Fruit fly (Drosophila melanogaster) whole organism, embryonic: ENCODE data around the gene snk.

Experiments
- Atf6 ChIP-seq: fragments of 200-800 bp; sonication (Bioruptor generic); IDR thresholded peaks from 2 replicates; pipeline ENCODE4 v1.3.6; 2022; ENCODE audit warnings: missing biosample characterization, missing genetic modification characterization
- CG10209 ChIP-seq: fragments of 200-800 bp; sonication (Bioruptor generic); optimal IDR thresholded peaks from 3 replicates; lab custom pipeline; 2017; ENCODE audit warnings: missing biosample characterization, mild to moderate bottlenecking, missing genetic modification characterization, missing genetic modification reagents
- CG1024 ChIP-seq: fragments of 200-800 bp; sonication (Bioruptor generic); IDR thresholded peaks from 2 replicates; pipeline ENCODE4 v1.3.6; 2022; ENCODE audit warnings: missing biosample characterization, missing genetic modification characterization
- CG11696 ChIP-seq: fragments of 200-800 bp; sonication (Bioruptor generic); IDR thresholded peaks from 2 replicates; pipeline ENCODE4 v1.3.6; 2022; ENCODE audit warnings: missing biosample characterization, missing genetic modification characterization
- CG12104 ChIP-seq: fragments of 200-800 bp; sonication (Bioruptor generic); optimal IDR thresholded peaks from 3 replicates; lab custom pipeline; 2016; ENCODE audit warnings: missing biosample characterization, missing genetic modification characterization
- CG13287 ChIP-seq: fragments of 200-800 bp; sonication (Bioruptor generic); IDR thresholded peaks from 2 replicates; pipeline ENCODE4 v1.3.6; 2022; ENCODE audit warnings: missing biosample characterization, missing genetic modification characterization; ENCODE audit not compliant: partially characterized antibody
- CG13624 ChIP-seq: fragments of 200-800 bp; sonication (Bioruptor generic); optimal IDR thresholded peaks from 2 replicates; lab custom pipeline; 2016; ENCODE audit warnings: missing biosample characterization, missing genetic modification characterization
- CG15269 ChIP-seq: fragments of 200-800 bp; sonication (Bioruptor generic); optimal IDR thresholded peaks from 2 replicates; lab custom pipeline; 2018; ENCODE audit warnings: missing biosample characterization, mild to moderate bottlenecking, missing genetic modification characterization, moderate library complexity
- CG17359 ChIP-seq: fragments of 200-800 bp; sonication (Bioruptor generic); optimal IDR thresholded peaks from 3 replicates; lab custom pipeline; 2018; ENCODE audit warnings: missing biosample characterization, mild to moderate bottlenecking, missing genetic modification characterization, moderate library complexity
- CG17361 ChIP-seq: fragments of 200-800 bp; sonication (Bioruptor generic); IDR thresholded peaks from 3 replicates; pipeline ENCODE4 v1.3.6; 2022; ENCODE audit warnings: missing biosample characterization, missing genetic modification characterization
- CG30431 ChIP-seq: fragments of 200-800 bp; sonication (Bioruptor generic); optimal IDR thresholded peaks from 2 replicates; lab custom pipeline; 2017; ENCODE audit warnings: missing biosample characterization, missing genetic modification characterization
- CG33213 ChIP-seq: fragments of 200-800 bp; sonication (Bioruptor generic); optimal IDR thresholded peaks from 3 replicates; lab custom pipeline; 2016; ENCODE audit warnings: missing biosample characterization, missing genetic modification characterization
- CG34376 ChIP-seq: fragments of 200-800 bp; sonication (Bioruptor generic); optimal IDR thresholded peaks from 2 replicates; lab custom pipeline; 2018; ENCODE audit warnings: missing biosample characterization, mild to moderate bottlenecking, missing genetic modification characterization
- CG7786 ChIP-seq: fragments of 200-800 bp; sonication (Bioruptor generic); optimal IDR thresholded peaks from 2 replicates; lab custom pipeline; 2016; ENCODE audit warnings: missing biosample characterization, missing genetic modification characterization
- CG8281 ChIP-seq: fragments of 200-800 bp; sonication (Bioruptor generic); optimal IDR thresholded peaks from 2 replicates; lab custom pipeline; 2018; ENCODE audit warnings: missing biosample characterization, mild to moderate bottlenecking, missing genetic modification characterization, moderate library complexity
- CG8290 ChIP-seq, 3 experiments: fragments of 200-800 bp; sonication (Bioruptor generic); optimal IDR thresholded peaks; 2 replicates each; lab custom pipeline; 2016 to 2019; ENCODE audit warnings: missing biosample characterization in 3 of 3, missing genetic modification characterization in 3 of 3, mild to moderate bottlenecking in 2 of 3, moderate library complexity in 1 of 3
- CG8765 ChIP-seq: fragments of 200-800 bp; sonication (Bioruptor generic); IDR thresholded peaks from 2 replicates; pipeline ENCODE4 v1.3.6; 2022; ENCODE audit warnings: missing biosample characterization, missing genetic modification characterization
- CG8924 ChIP-seq: fragments of 200-800 bp; optimal IDR thresholded peaks from 3 replicates; lab custom pipeline; 2019; ENCODE audit warnings: missing biosample characterization, mild to moderate bottlenecking, missing genetic modification characterization, moderate library complexity
- CrebB ChIP-seq: fragments of 200-800 bp; sonication (Bioruptor generic); optimal IDR thresholded peaks from 3 replicates; lab custom pipeline; 2018; ENCODE audit warnings: missing biosample characterization, mild to moderate bottlenecking, missing genetic modification characterization
- HmgZ ChIP-seq: fragments of 200-800 bp; sonication (Bioruptor generic); optimal IDR thresholded peaks from 2 replicates; lab custom pipeline; 2018; ENCODE audit warnings: missing biosample characterization, mild to moderate bottlenecking, missing genetic modification characterization
- Med ChIP-seq: fragments of 200-800 bp; sonication (Bioruptor generic); peaks from one replicate; lab custom pipeline; 2016; ENCODE audit warnings: missing biosample characterization, missing genetic modification characterization, mild to moderate bottlenecking, inconsistent platforms, moderate library complexity
- Myb ChIP-seq: fragments of 200-800 bp; sonication (Bioruptor generic); optimal IDR thresholded peaks from 2 replicates; lab custom pipeline; 2016; ENCODE audit warnings: missing biosample characterization, missing genetic modification characterization
- NC2α ChIP-seq: fragments of 200-800 bp; sonication (Bioruptor generic); optimal IDR thresholded peaks from 2 replicates; lab custom pipeline; 2016; ENCODE audit warnings: missing biosample characterization, missing genetic modification characterization
- NFAT ChIP-seq: fragments of 200-800 bp; sonication (Bioruptor generic); IDR thresholded peaks from 2 replicates; pipeline ENCODE4 v1.3.6; 2022; ENCODE audit warnings: missing biosample characterization, missing genetic modification characterization
- Nf-YA ChIP-seq: fragments of 200-800 bp; sonication (Bioruptor generic); IDR thresholded peaks from 2 replicates; pipeline ENCODE4 v1.3.6; 2022; ENCODE audit warnings: missing biosample characterization, missing genetic modification characterization
- Nf-YB ChIP-seq: fragments of 200-800 bp; sonication (Bioruptor generic); optimal IDR thresholded peaks from 3 replicates; lab custom pipeline; 2019; ENCODE audit warnings: missing biosample characterization, mild to moderate bottlenecking, missing genetic modification characterization, moderate library complexity
- Xbp1 ChIP-seq: fragments of 200-800 bp; sonication (Bioruptor generic); optimal IDR thresholded peaks from 3 replicates; lab custom pipeline; 2016; ENCODE audit warnings: missing biosample characterization, mild to moderate bottlenecking, missing genetic modification characterization
- abd-A ChIP-seq: fragments of 200-800 bp; sonication (Bioruptor generic); optimal IDR thresholded peaks from 3 replicates; lab custom pipeline; 2019; ENCODE audit warnings: missing biosample characterization, mild to moderate bottlenecking, missing genetic modification characterization, moderate library complexity
- az2 ChIP-seq: fragments of 200-800 bp; sonication (Bioruptor generic); optimal IDR thresholded peaks from 3 replicates; lab custom pipeline; 2016; ENCODE audit warnings: missing biosample characterization, missing genetic modification characterization
- ci ChIP-seq: fragments of 200-800 bp; sonication (Bioruptor generic); IDR thresholded peaks from 3 replicates; pipeline ENCODE4 v1.3.6; 2022; ENCODE audit warnings: missing biosample characterization, missing genetic modification characterization
- en ChIP-seq: fragments of 200-800 bp; sonication (Bioruptor generic); optimal IDR thresholded peaks from 2 replicates; lab custom pipeline; 2016; ENCODE audit warnings: missing biosample characterization, missing genetic modification characterization
- fd102C ChIP-seq: fragments of 200-800 bp; sonication (Bioruptor generic); optimal IDR thresholded peaks from 2 replicates; lab custom pipeline; 2018; ENCODE audit warnings: missing biosample characterization, mild to moderate bottlenecking, missing genetic modification characterization, moderate library complexity
- gce ChIP-seq: fragments of 200-800 bp; sonication (Bioruptor generic); IDR thresholded peaks from 3 replicates; pipeline ENCODE4 v1.3.6; 2022; ENCODE audit warnings: missing biosample characterization, missing genetic modification characterization
- grn ChIP-seq: fragments of 200-800 bp; sonication (Bioruptor generic); optimal IDR thresholded peaks from 3 replicates; lab custom pipeline; 2017; ENCODE audit warnings: missing biosample characterization, missing genetic modification characterization
- h ChIP-seq: fragments of >200 bp; optimal IDR thresholded peaks from 2 replicates; lab custom pipeline; 2017
- hb ChIP-seq: fragments of 200-800 bp; sonication (Bioruptor generic); IDR thresholded peaks from 3 replicates; pipeline ENCODE4 v1.3.6; 2022; ENCODE audit warnings: missing biosample characterization, missing genetic modification characterization; ENCODE audit not compliant: partially characterized antibody
- ind ChIP-seq: fragments of 200-800 bp; sonication (Bioruptor generic); optimal IDR thresholded peaks from 3 replicates; lab custom pipeline; 2016; ENCODE audit warnings: missing biosample characterization, missing genetic modification characterization
- kah ChIP-seq: fragments of 200-800 bp; sonication (Bioruptor generic); optimal IDR thresholded peaks from 2 replicates; lab custom pipeline; 2018; ENCODE audit warnings: missing biosample characterization, mild to moderate bottlenecking, missing genetic modification characterization
- kni ChIP-seq: fragments of 200-800 bp; sonication (Bioruptor generic); optimal IDR thresholded peaks from 3 replicates; lab custom pipeline; 2017; ENCODE audit warnings: mild to moderate bottlenecking, missing biosample characterization, missing genetic modification reagents, missing genetic modification characterization
- luna ChIP-seq: fragments of 200-800 bp; sonication (Bioruptor generic); optimal IDR thresholded peaks from 2 replicates; lab custom pipeline; 2016; ENCODE audit warnings: missing biosample characterization, missing genetic modification characterization
- maf-S ChIP-seq: fragments of 200-800 bp; sonication (Bioruptor generic); optimal IDR thresholded peaks from 2 replicates; lab custom pipeline; 2016; ENCODE audit warnings: missing biosample characterization, missing genetic modification characterization
- mld ChIP-seq: fragments of 200-800 bp; sonication (Bioruptor generic); IDR thresholded peaks from 3 replicates; pipeline ENCODE4 v1.3.6; 2022; ENCODE audit warnings: missing biosample characterization, missing genetic modification characterization; ENCODE audit not compliant: partially characterized antibody
- nerfin-2 ChIP-seq: fragments of 200-800 bp; sonication (Bioruptor generic); IDR thresholded peaks from 2 replicates; pipeline ENCODE4 v1.3.6; 2022; ENCODE audit warnings: missing biosample characterization, missing genetic modification characterization; ENCODE audit not compliant: partially characterized antibody
- otp ChIP-seq: fragments of 200-800 bp; sonication (Bioruptor generic); IDR thresholded peaks from 3 replicates; pipeline ENCODE4, ENCODE4 v1.3.6; 2022; ENCODE audit warnings: missing biosample characterization, missing genetic modification characterization
- sim ChIP-seq: fragments of 200-800 bp; sonication (Bioruptor generic); IDR thresholded peaks from 2 replicates; pipeline ENCODE4 v1.3.6; 2022; ENCODE audit warnings: missing biosample characterization, missing genetic modification characterization
- sisA ChIP-seq: fragments of 200-800 bp; sonication (Bioruptor generic); IDR thresholded peaks from 2 replicates; pipeline ENCODE4 v1.3.6; 2022; ENCODE audit warnings: missing biosample characterization, missing genetic modification characterization
- slou ChIP-seq: fragments of 200-800 bp; sonication (Bioruptor generic); optimal IDR thresholded peaks from 3 replicates; lab custom pipeline; 2016; ENCODE audit warnings: missing biosample characterization, missing genetic modification characterization
- slp2 ChIP-seq: fragments of 200-800 bp; sonication (Bioruptor generic); optimal IDR thresholded peaks from 2 replicates; lab custom pipeline; 2016; ENCODE audit warnings: missing biosample characterization, missing genetic modification characterization
- sr ChIP-seq: fragments of 200-800 bp; sonication (Bioruptor generic); IDR thresholded peaks from 3 replicates; pipeline ENCODE4 v1.3.6; 2022; ENCODE audit warnings: missing biosample characterization, missing genetic modification characterization
- trem ChIP-seq: fragments of 200-800 bp; optimal IDR thresholded peaks from 3 replicates; lab custom pipeline; 2019; ENCODE audit warnings: missing biosample characterization, mild to moderate bottlenecking, missing genetic modification characterization, moderate library complexity

snk gene

DNA sequence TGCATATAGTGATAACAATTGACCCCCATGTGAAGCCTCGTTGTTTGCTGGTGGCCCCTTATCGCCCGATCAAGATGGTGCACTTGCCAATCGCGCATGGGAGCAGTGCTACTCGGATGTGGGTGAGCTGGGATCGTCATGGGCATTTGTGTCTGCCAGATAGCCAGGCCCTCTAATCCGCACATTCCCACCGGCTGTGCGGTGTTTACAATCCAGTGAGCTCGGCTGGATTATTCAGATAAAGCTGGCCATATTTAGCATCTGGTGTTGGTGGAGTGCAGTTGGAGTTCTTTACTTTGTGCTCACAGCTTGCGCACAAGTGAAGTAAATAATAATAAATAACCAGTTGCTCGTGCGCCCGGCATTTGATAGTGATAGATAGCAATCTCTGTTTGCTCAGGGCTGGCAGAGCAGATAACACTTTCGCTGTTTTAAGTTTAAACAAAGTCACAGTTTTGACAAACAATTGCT, 9.6 kb downstream of the snk start (continued):
- TF ChIP-seq kah (GFP tag; lab: Kevin White, UChicago) (peak; percentile 22), abd-A (tag; lab: Kevin White, UChicago) (no peak), otp (peak; percentile 30; the same call in 1 of the 3 replicates)

DNA sequence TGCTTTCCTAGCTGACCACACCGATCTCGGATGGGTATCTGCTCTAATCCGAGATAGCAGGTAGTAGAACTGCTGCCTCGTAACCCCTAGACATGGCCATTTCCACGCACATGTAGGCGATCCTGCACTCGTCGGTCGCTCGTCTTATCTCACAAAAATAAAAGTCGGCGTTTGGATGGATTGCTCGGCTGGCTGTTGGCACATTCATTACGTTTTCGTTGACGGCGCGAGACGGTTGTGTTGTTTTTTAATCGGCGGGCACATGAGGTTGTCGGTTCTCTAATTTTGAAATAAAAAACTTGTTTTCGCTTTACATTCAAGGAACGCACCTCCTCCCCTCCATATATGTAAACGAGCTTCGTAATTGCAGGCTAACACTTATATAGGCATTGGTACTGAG, 10.2 kb downstream of the snk start, which contains the start of gene ry:
Gene ry, plus strand, starts transcription at position 206 of the 400 bp plus-strand sequence.
- TF ChIP-seq trem (no peak), CG30431 (GFP tag; lab: Kevin White, UChicago) (no peak), CG10209 (GFP tag; lab: Kevin White, UChicago) (no peak), CG17361 (GFP tag; lab: Robert Waterston, UW) (no peak), gce (no peak), hb (GFP tag; lab: Robert Waterston, UW) (no peak), CG8924 (tag; lab: Kevin White, UChicago) (no peak), en (GFP tag; lab: Kevin White, UChicago) (no peak), CG15269 (tag; lab: Kevin White, UChicago) (no peak), CG1024 (GFP tag; lab: Robert Waterston, UW) (no peak), sr (GFP tag; lab: Robert Waterston, UW) (no peak), Atf6 (GFP tag; lab: Robert Waterston, UW) (peak; percentile 38; the same call in 1 of the 2 replicates), maf-S (GFP tag; lab: Kevin White, UChicago) (no peak), Nf-YA (GFP tag; lab: Robert Waterston, UW) (no peak), kni (GFP tag; lab: Kevin White, UChicago) (no peak), Med (GFP tag; lab: Kevin White, UChicago) (peak; percentile 72), CG13624 (GFP tag; lab: Kevin White, UChicago) (no peak), HmgZ (no peak), sisA (GFP tag; lab: Robert Waterston, UW) (no peak), Myb (GFP tag; lab: Kevin White, UChicago) (no peak), CG17359 (tag; lab: Kevin White, UChicago) (no peak), nerfin-2 (GFP tag; lab: Robert Waterston, UW) (no peak), CG33213 (GFP tag; lab: Kevin White, UChicago) (no peak), Nf-YB (GFP tag; lab: Kevin White, UChicago) (no peak), h (lab: Kevin White, UChicago) (no peak), Xbp1 (GFP tag; lab: Kevin White, UChicago) (no peak), CG12104 (GFP tag; lab: Kevin White, UChicago) (no peak), ind (GFP tag; lab: Kevin White, UChicago) (no peak), CG7786 (no peak), slou (no peak), slp2 (GFP tag; lab: Kevin White, UChicago) (no peak), ci (peak; percentile 47; the same call in 1 of the 3 replicates), CG8765 (GFP tag; lab: Robert Waterston, UW) (no peak), mld (GFP tag; lab: Robert Waterston, UW) (no peak), sim (GFP tag; lab: Robert Waterston, UW) (peak; percentile 41; the same call in 1 of the 2 replicates), CG11696 (GFP tag; lab: Robert Waterston, UW) (no peak), CG8281 (tag; lab: Kevin White, UChicago) (no peak), CG34376 (GFP tag; lab: Kevin White, UChicago) (peak; percentile 1), CG13287 (GFP tag; lab: Robert Waterston, UW) (no peak), NC2α (GFP tag; lab: Kevin White, UChicago) (no peak), CG8290 (GFP tag; optimal IDR thresholded peaks at IDR 0.05; lab: Kevin White, UChicago) (no peak), CG8290 (tag; optimal IDR thresholded peaks at IDR 0.05; lab: Kevin White, UChicago) (no peak), NFAT (GFP tag; lab: Robert Waterston, UW) (no peak), grn (peak; percentile 33), CrebB (tag; lab: Kevin White, UChicago) (no peak), az2 (no peak), fd102C (GFP tag; lab: Kevin White, UChicago) (no peak), luna (GFP tag; lab: Kevin White, UChicago) (no peak)
